Fruit fly (Drosophila melanogaster): ENCODE results near the gene CG1239.

- TF ChIP-seq psq (optimal IDR thresholded peaks at IDR 0.05) (no peak), ttk (optimal IDR thresholded peaks at IDR 0.05) (no peak), h (optimal IDR thresholded peaks at IDR 0.05) (no peak), insv (optimal IDR thresholded peaks at IDR 0.05) (no peak), Myc (optimal IDR thresholded peaks at IDR 0.05) (no peak)
Measured at dm6 chr3R:5737263-5737662, 4.0 kb downstream of the CG1239 start.

All from Kc167 (cell line).